Worm (Caenorhabditis elegans): ENCODE measurements around the gene oac-11.

ce11 chrII:3850655-3851054, 10.1 kb downstream of the oac-11 start, which contains the start of gene nhr-72:
- TF ChIP-seq dpl-1 (GFP tag; optimal IDR thresholded peaks at IDR 0.05): no peak
- TF ChIP-seq nhr-77 (tag; optimal IDR thresholded peaks at IDR 0.05): no peak
- no peak for TF ChIP-seq zfp-3 (GFP tag; conservative IDR thresholded peaks at IDR 0.05)
- no peak for TF ChIP-seq hlh-30 (tag; optimal IDR thresholded peaks at IDR 0.05; ENCODE audit: insufficient read depth)
- TF ChIP-seq zfp-2 (tag; optimal IDR thresholded peaks at IDR 0.05): no peak
